Worm (Caenorhabditis elegans) whole organism, young adult: ENCODE data around the gene srd-16.

Experiments
- F39B2.1 ChIP-seq: fragments of 200-800 bp; sonication (Bioruptor generic); IDR thresholded peaks from 2 replicates; pipeline ENCODE4 v1.3.6; 2022; ENCODE audit warnings: missing genetic modification reagents, missing genetic modification characterization, missing compliant biosample characterization
- F57C9.4 ChIP-seq: sonication (generic microtip); optimal IDR thresholded peaks from 2 replicates; lab custom pipeline; 2017; ENCODE audit warnings: mild to moderate bottlenecking, missing genetic modification characterization, missing compliant biosample characterization
- Y53F4B.3 ChIP-seq: fragments of 200-800 bp; sonication (Bioruptor generic); IDR thresholded peaks from 2 replicates; pipeline ENCODE4 v1.3.6; 2022; ENCODE audit warnings: missing genetic modification reagents, missing genetic modification characterization, missing compliant biosample characterization
- Y67H2A.10 ChIP-seq: fragments of 200-800 bp; sonication (Bioruptor generic); conservative IDR thresholded peaks from 2 replicates; pipeline ENCODE4 v1.3.6; 2022; ENCODE audit warnings: missing genetic modification reagents, missing genetic modification characterization, missing compliant biosample characterization
- lsl-1 ChIP-seq: fragments of 200-800 bp; sonication (Bioruptor generic); optimal IDR thresholded peaks from 2 replicates; lab custom pipeline; 2018; ENCODE audit warnings: mild to moderate bottlenecking, missing genetic modification characterization, moderate library complexity, missing compliant biosample characterization
- mel-28 ChIP-seq: sonication (generic microtip); optimal IDR thresholded peaks from 2 replicates; lab custom pipeline; 2016; ENCODE audit warnings: borderline replicate concordance, mild to moderate bottlenecking, missing genetic modification characterization, missing compliant biosample characterization
- mxl-1 ChIP-seq: sonication (generic microtip); optimal IDR thresholded peaks from 2 replicates; lab custom pipeline; 2016; ENCODE audit warnings: missing genetic modification characterization, missing compliant biosample characterization
- pha-4 ChIP-seq: fragments of 150-350 bp; sonication (generic microtip); optimal IDR thresholded peaks from 2 replicates; lab custom pipeline; 2014; ENCODE audit warnings: missing biosample characterization, missing genetic modification reagents, missing genetic modification characterization
- sdz-38 ChIP-seq: sonication (generic microtip); optimal IDR thresholded peaks from 2 replicates; lab custom pipeline; 2016; ENCODE audit warnings: missing genotype, missing genetic modification characterization, missing compliant biosample characterization
- snpc-4 ChIP-seq, 5 experiments: fragments of 150-350 bp in 1 of 5; sonication (generic microtip) in 4 of 5; optimal IDR thresholded peaks; 2 replicates each; lab custom pipeline; 2014 to 2018; ENCODE audit warnings: missing genetic modification characterization in 5 of 5, missing biosample characterization in 3 of 5, antibody characterized with exemption in 2 of 5, mild to moderate bottlenecking in 2 of 5, missing compliant biosample characterization in 2 of 5, missing genotype in 2 of 5, moderate library complexity in 2 of 5, missing genetic modification reagents in 1 of 5
- tbx-9 ChIP-seq: sonication (generic microtip); optimal IDR thresholded peaks from 2 replicates; lab custom pipeline; 2016; ENCODE audit warnings: borderline replicate concordance, missing genetic modification characterization, inconsistent platforms, missing compliant biosample characterization
- unc-62 ChIP-seq: fragments of 150-350 bp; optimal IDR thresholded peaks from 2 replicates; lab custom pipeline; 2014; ENCODE audit warnings: missing biosample characterization, missing genetic modification reagents, missing genetic modification characterization

DNA sequence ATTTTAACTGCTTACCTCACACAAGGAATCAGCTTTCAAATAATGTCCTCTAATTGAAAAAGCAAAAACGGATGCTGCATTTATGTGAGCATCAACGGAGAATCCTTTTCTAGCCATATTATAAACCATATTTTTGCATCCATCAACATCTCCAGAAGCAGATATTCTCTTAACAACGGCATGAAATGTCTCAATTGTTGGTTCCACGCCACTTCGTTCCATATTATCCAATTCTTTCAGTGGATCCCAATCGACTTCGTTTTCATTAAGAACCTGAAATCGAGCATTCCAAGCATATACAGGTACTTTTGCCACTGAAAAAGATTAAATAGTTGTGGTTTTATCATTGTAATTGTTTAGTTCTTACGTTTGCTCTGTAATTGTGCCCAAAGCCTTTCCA is 17.0 kb upstream of the srd-16 start:
- TF ChIP-seq F39B2.1 (GFP tag; lab: Robert Waterston, UW) (no peak), mxl-1 (tag; lab: Kevin White, UChicago) (no peak), unc-62 (GFP tag; lab: Kevin White, UChicago) (no peak), sdz-38 (tag; lab: Kevin White, UChicago) (no peak), tbx-9 (no peak), lsl-1 (GFP tag; lab: Kevin White, UChicago) (no peak), mel-28 (tag; lab: Kevin White, UChicago) (no peak), Y67H2A.10 (GFP tag; lab: Robert Waterston, UW) (no peak), pha-4 (tag; lab: Kevin White, UChicago) (no peak), F57C9.4 (no peak), snpc-4 (GFP tag; optimal IDR thresholded peaks at IDR 0.05; lab: Kevin White, UChicago) (no peak), snpc-4 (tag; optimal IDR thresholded peaks at IDR 0.05; lab: Kevin White, UChicago) (no peak), Y53F4B.3 (GFP tag; lab: Robert Waterston, UW) (no peak)
